Worm (Caenorhabditis elegans) whole organism, early embryonic: ENCODE data around the gene F56F10.1.
A peak's percentile ranks its signal among the peaks of the same experiment; 100 is the strongest.

ENCODE experiments used
- B0310.2 ChIP-seq: sonication (generic microtip); optimal IDR thresholded peaks from 2 replicates; lab custom pipeline; 2016; ENCODE audit warnings: mild to moderate bottlenecking, missing genetic modification characterization, missing compliant biosample characterization
- F13C5.2 ChIP-seq: sonication (generic microtip); optimal IDR thresholded peaks from 2 replicates; lab custom pipeline; 2017; ENCODE audit warnings: mild to moderate bottlenecking, missing genetic modification characterization, inconsistent platforms, missing compliant biosample characterization
- aly-1 ChIP-seq: sonication (generic microtip); optimal IDR thresholded peaks from 2 replicates; lab custom pipeline; 2016; ENCODE audit warnings: missing genetic modification characterization, missing compliant biosample characterization
- ama-1 ChIP-seq: fragments of 150-350 bp; optimal IDR thresholded peaks from 2 replicates; lab custom pipeline; 2014
- ceh-13 ChIP-seq: fragments of 200-800 bp; sonication (Bioruptor generic); optimal IDR thresholded peaks from 2 replicates; lab custom pipeline; 2018; ENCODE audit warnings: mild to moderate bottlenecking, missing genetic modification characterization, missing compliant biosample characterization
- ceh-36 ChIP-seq: sonication (generic microtip); optimal IDR thresholded peaks from 2 replicates; lab custom pipeline; 2016; ENCODE audit warnings: missing genetic modification characterization, inconsistent platforms, missing compliant biosample characterization
- ets-7 ChIP-seq: sonication (generic microtip); optimal IDR thresholded peaks from 2 replicates; lab custom pipeline; 2016; ENCODE audit warnings: missing genotype, missing genetic modification characterization, missing compliant biosample characterization
- flt-1 ChIP-seq: fragments of 200-800 bp; sonication (Bioruptor generic); IDR thresholded peaks from 2 replicates; pipeline ENCODE4 v1.3.6; 2022; ENCODE audit warnings: missing genetic modification characterization, missing compliant biosample characterization
- hmbx-1 ChIP-seq: sonication (generic microtip); optimal IDR thresholded peaks from 2 replicates; lab custom pipeline; 2016; ENCODE audit warnings: mild to moderate bottlenecking, missing genetic modification characterization, missing compliant biosample characterization
- hmg-4 ChIP-seq: fragments of 200-800 bp; sonication (Bioruptor generic); optimal IDR thresholded peaks from 2 replicates; lab custom pipeline; 2018; ENCODE audit warnings: mild to moderate bottlenecking, missing genetic modification characterization, missing compliant biosample characterization
- hnd-1 ChIP-seq: sonication (generic microtip); optimal IDR thresholded peaks from 2 replicates; lab custom pipeline; 2016; ENCODE audit warnings: missing genetic modification characterization, missing compliant biosample characterization
- pes-1 ChIP-seq: fragments of 200-800 bp; sonication (Bioruptor generic); IDR thresholded peaks from 2 replicates; pipeline ENCODE4 v1.3.6; 2022; ENCODE audit warnings: missing genetic modification reagents, missing genetic modification characterization, missing compliant biosample characterization
- scrt-1 ChIP-seq: fragments of 200-800 bp; sonication (Bioruptor generic); IDR thresholded peaks from 2 replicates; pipeline ENCODE4 v1.3.6; 2022; ENCODE audit warnings: missing genetic modification characterization, missing compliant biosample characterization
- sea-1 ChIP-seq: fragments of 200-800 bp; sonication (Bioruptor generic); conservative IDR thresholded peaks from 2 replicates; pipeline ENCODE4 v1.3.6; 2022; ENCODE audit warnings: missing genetic modification characterization, missing compliant biosample characterization
- tbx-11 ChIP-seq: fragments of 200-800 bp; sonication (Bioruptor generic); IDR thresholded peaks from 2 replicates; pipeline ENCODE4 v1.3.6; 2022; ENCODE audit warnings: missing genetic modification characterization, missing compliant biosample characterization
- tbx-37 ChIP-seq: fragments of 200-800 bp; sonication (Bioruptor generic); conservative IDR thresholded peaks from 2 replicates; pipeline ENCODE4 v1.3.6; 2022; ENCODE audit warnings: missing genetic modification reagents, missing genetic modification characterization, missing compliant biosample characterization
- tra-4 ChIP-seq: sonication (generic microtip); optimal IDR thresholded peaks from 2 replicates; lab custom pipeline; 2017; ENCODE audit warnings: missing genetic modification characterization, missing compliant biosample characterization

F56F10.1 gene

ce11 chrX:871957-872715, at the start of gene F56F10.1:
Gene F56F10.1, plus strand, starts transcription at chrX:872603.
- TF ChIP-seq hmg-4 (GFP tag; lab: Kevin White, UChicago) = no peak
- no peak for TF ChIP-seq B0310.2 (tag; lab: Kevin White, UChicago)
- no peak for TF ChIP-seq pes-1 (GFP tag; lab: Robert Waterston, UW)
- TF ChIP-seq hnd-1 = no peak
- TF ChIP-seq scrt-1 (GFP tag; lab: Robert Waterston, UW) = no peak
- TF ChIP-seq ets-7 = no peak
- TF ChIP-seq hmbx-1 (tag; lab: Kevin White, UChicago) = no peak
- no peak for TF ChIP-seq ama-1 (lab: Kevin White, UChicago)
- TF ChIP-seq tra-4 = no peak
- TF ChIP-seq ceh-36 (tag; lab: Kevin White, UChicago) = no peak

ce11 chrX:823736-824135, 48.7 kb upstream of the F56F10.1 start:
- TF ChIP-seq ceh-36 (tag; lab: Kevin White, UChicago) (no peak), hmbx-1 (tag; lab: Kevin White, UChicago) (no peak), tbx-11 (GFP tag; lab: Robert Waterston, UW) (no peak), ama-1 (lab: Kevin White, UChicago) (no peak), hmg-4 (GFP tag; lab: Kevin White, UChicago) (no peak), hnd-1 (no peak), ets-7 (no peak)

- TF ChIP-seq ceh-36 (tag; lab: Kevin White, UChicago) (no peak), ama-1 (lab: Kevin White, UChicago) (no peak), B0310.2 (tag; lab: Kevin White, UChicago) (no peak), pes-1 (GFP tag; lab: Robert Waterston, UW) (no peak), ets-7 (no peak), hnd-1 (no peak), tbx-37 (GFP tag; lab: Robert Waterston, UW) (no peak)
These were observed 47.0 kb upstream of the F56F10.1 start, which contains the start of gene daf-3 for ce11 chrX:825375-825774. Gene daf-3, minus strand, starts transcription at chrX:825475.

ce11 chrX:825924-826323, 46.5 kb upstream of the F56F10.1 start:
- TF ChIP-seq ama-1 (lab: Kevin White, UChicago) (no peak), scrt-1 (GFP tag; lab: Robert Waterston, UW) (no peak), flt-1 (no peak), sea-1 (GFP tag; lab: Robert Waterston, UW) (no peak), hnd-1 (no peak), tbx-37 (GFP tag; lab: Robert Waterston, UW) (no peak), tbx-11 (GFP tag; lab: Robert Waterston, UW) (no peak), aly-1 (tag; lab: Kevin White, UChicago) (no peak), ets-7 (no peak), hmbx-1 (tag; lab: Kevin White, UChicago) (no peak), B0310.2 (tag; lab: Kevin White, UChicago) (no peak), F13C5.2 (tag; lab: Kevin White, UChicago) (no peak), tra-4 (no peak), ceh-13 (no peak), hmg-4 (GFP tag; lab: Kevin White, UChicago) (no peak), pes-1 (GFP tag; lab: Robert Waterston, UW) (no peak)

ce11 chrX:827502-827901, 44.9 kb upstream of the F56F10.1 start:
- TF ChIP-seq tra-4 = no peak
- peak; percentile 54 for TF ChIP-seq F13C5.2 (tag; lab: Kevin White, UChicago)
- TF ChIP-seq tbx-11 (GFP tag; lab: Robert Waterston, UW) = no peak
- TF ChIP-seq ama-1 (lab: Kevin White, UChicago) = no peak
- TF ChIP-seq hmbx-1 (tag; lab: Kevin White, UChicago) = no peak
- TF ChIP-seq ets-7 = no peak
- TF ChIP-seq sea-1 (GFP tag; lab: Robert Waterston, UW) = no peak
- TF ChIP-seq aly-1 (tag; lab: Kevin White, UChicago) = no peak
- peak; percentile 53 for TF ChIP-seq hmg-4 (GFP tag; lab: Kevin White, UChicago)

ce11 chrX:828603-829002, 43.8 kb upstream of the F56F10.1 start, which contains the start of gene wdr-54:
Gene wdr-54, plus strand, starts transcription at chrX:828903.
- TF ChIP-seq hmg-4 (GFP tag; lab: Kevin White, UChicago) = no peak
- TF ChIP-seq pes-1 (GFP tag; lab: Robert Waterston, UW) = no peak
- TF ChIP-seq ets-7 = no peak
- no peak for TF ChIP-seq tra-4
- no peak for TF ChIP-seq aly-1 (tag; lab: Kevin White, UChicago)
- TF ChIP-seq hnd-1 = no peak
- no peak for TF ChIP-seq ceh-13
- no peak for TF ChIP-seq flt-1

ce11 chrX:830185-830584, 42.2 kb upstream of the F56F10.1 start:
- no peak for TF ChIP-seq B0310.2 (tag; lab: Kevin White, UChicago)
- TF ChIP-seq aly-1 (tag; lab: Kevin White, UChicago) = no peak
- TF ChIP-seq tra-4 = no peak
- TF ChIP-seq pes-1 (GFP tag; lab: Robert Waterston, UW) = no peak
- no peak for TF ChIP-seq tbx-11 (GFP tag; lab: Robert Waterston, UW)
- no peak for TF ChIP-seq tbx-37 (GFP tag; lab: Robert Waterston, UW)
- TF ChIP-seq hmg-4 (GFP tag; lab: Kevin White, UChicago) = no peak
- no peak for TF ChIP-seq ets-7
- TF ChIP-seq flt-1 = no peak
- TF ChIP-seq hnd-1 = no peak
- TF ChIP-seq hmbx-1 (tag; lab: Kevin White, UChicago) = no peak
- no peak for TF ChIP-seq scrt-1 (GFP tag; lab: Robert Waterston, UW)
- no peak for TF ChIP-seq ceh-13
- no peak for TF ChIP-seq F13C5.2 (tag; lab: Kevin White, UChicago)
- TF ChIP-seq sea-1 (GFP tag; lab: Robert Waterston, UW) = no peak
